Worm (Caenorhabditis elegans) whole organism, L4 larva: ENCODE measurements around the gene F19H8.2.

ENCODE experiments used
- F44E2.7 ChIP-seq: fragments of 200-800 bp; sonication (Bioruptor generic); IDR thresholded peaks from 2 replicates; pipeline ENCODE4 v2.1.2; 2022; ENCODE audit warnings: missing genetic modification characterization, missing compliant biosample characterization
- T26A8.4 ChIP-seq: fragments of 200-800 bp; sonication (Bioruptor generic); IDR thresholded peaks from 2 replicates; pipeline ENCODE4 v1.3.6; 2022; ENCODE audit warnings: missing genetic modification characterization, missing compliant biosample characterization
- Y105C5A.15 ChIP-seq: fragments of 200-800 bp; sonication (Bioruptor generic); IDR thresholded peaks from 2 replicates; pipeline ENCODE4 v1.3.6; 2022; ENCODE audit warnings: missing genetic modification characterization, missing compliant biosample characterization
- Y48G9A.11 ChIP-seq: fragments of 200-800 bp; sonication (Bioruptor generic); IDR thresholded peaks from 2 replicates; pipeline ENCODE4 v1.3.6; 2022; ENCODE audit warnings: missing genetic modification reagents, missing genetic modification characterization, missing compliant biosample characterization
- Y75B8A.6 ChIP-seq: fragments of 200-800 bp; sonication (Bioruptor generic); IDR thresholded peaks from 2 replicates; pipeline ENCODE4 v1.3.6; 2022; ENCODE audit warnings: missing genetic modification reagents, missing genetic modification characterization, missing compliant biosample characterization
- aha-1 ChIP-seq: fragments of 150-350 bp; peaks from one replicate; lab custom pipeline; 2014; ENCODE audit warnings: missing biosample characterization, missing genetic modification characterization
- aly-2 ChIP-seq: sonication (generic microtip); optimal IDR thresholded peaks from 2 replicates; lab custom pipeline; 2018; ENCODE audit warnings: missing biosample characterization, missing genetic modification characterization
- ama-1 ChIP-seq: fragments of 150-350 bp; optimal IDR thresholded peaks from 2 replicates; lab custom pipeline; 2014; ENCODE audit warnings: inconsistent platforms, mixed read lengths
- arid-1 ChIP-seq: fragments of 200-800 bp; sonication (Bioruptor generic); conservative IDR thresholded peaks from 2 replicates; pipeline ENCODE4 v1.3.6; 2022; ENCODE audit warnings: missing genetic modification reagents, missing genetic modification characterization, missing compliant biosample characterization
- dmd-6 ChIP-seq: fragments of 200-800 bp; sonication (Bioruptor generic); IDR thresholded peaks from 2 replicates; pipeline ENCODE4 v1.3.6; 2022; ENCODE audit warnings: missing genetic modification reagents, missing genetic modification characterization, missing compliant biosample characterization
- dmd-8 ChIP-seq: fragments of 200-800 bp; sonication (Bioruptor generic); IDR thresholded peaks from 2 replicates; pipeline ENCODE4 v1.3.6; 2022; ENCODE audit warnings: missing genetic modification characterization, missing compliant biosample characterization
- dmd-9 ChIP-seq: fragments of 200-800 bp; sonication (Bioruptor generic); IDR thresholded peaks from 2 replicates; pipeline ENCODE4 v1.3.6; 2022; ENCODE audit warnings: missing genetic modification reagents, missing genetic modification characterization, missing compliant biosample characterization
- dpl-1 ChIP-seq: fragments of 150-350 bp; optimal IDR thresholded peaks from 2 replicates; lab custom pipeline; 2014; ENCODE audit warnings: missing biosample characterization, missing genetic modification reagents, missing genetic modification characterization
- dve-1 ChIP-seq: sonication (generic microtip); optimal IDR thresholded peaks from 2 replicates; lab custom pipeline; 2017; ENCODE audit warnings: antibody characterized with exemption, mild to moderate bottlenecking, missing genetic modification characterization, missing compliant biosample characterization; ENCODE audit not compliant: insufficient read depth
- fos-1 ChIP-seq: fragments of 150-350 bp; optimal IDR thresholded peaks from 2 replicates; lab custom pipeline; 2014; ENCODE audit warnings: missing biosample characterization, missing genetic modification characterization
- hlh-30 ChIP-seq: sonication (generic microtip); optimal IDR thresholded peaks from 2 replicates; lab custom pipeline; 2017; ENCODE audit warnings: antibody characterized with exemption, mild to moderate bottlenecking, missing genetic modification characterization, missing compliant biosample characterization; ENCODE audit not compliant: insufficient read depth
- hmg-1.1 ChIP-seq: fragments of 200-800 bp; sonication (Bioruptor generic); IDR thresholded peaks from 2 replicates; pipeline ENCODE4 v1.3.6; 2022; ENCODE audit warnings: missing genetic modification reagents, missing genetic modification characterization, missing compliant biosample characterization
- lim-7 ChIP-seq: fragments of 200-800 bp; sonication (Bioruptor generic); IDR thresholded peaks from 2 replicates; pipeline ENCODE4 v1.3.6; 2022; ENCODE audit warnings: missing genetic modification characterization, missing compliant biosample characterization
- lin-39 ChIP-seq: fragments of 150-350 bp; optimal IDR thresholded peaks from 2 replicates; lab custom pipeline; 2014; ENCODE audit warnings: missing biosample characterization, missing genetic modification reagents, missing genetic modification characterization
- lsy-2 ChIP-seq, 2 experiments: fragments of 150-350 bp in 1 of 2; sonication (generic microtip) in 1 of 2; optimal IDR thresholded peaks; 2 replicates each; lab custom pipeline; 2014 to 2017; ENCODE audit warnings: missing biosample characterization in 2 of 2, missing genetic modification characterization in 2 of 2
- madf-5 ChIP-seq, 2 experiments: fragments of 200-800 bp; sonication (Bioruptor generic); IDR thresholded peaks; 2 replicates each; pipeline ENCODE4 v1.3.6; 2022; ENCODE audit warnings: missing compliant biosample characterization in 2 of 2, missing genetic modification characterization in 2 of 2
- madf-9 ChIP-seq: fragments of 200-800 bp; sonication (Bioruptor generic); conservative IDR thresholded peaks from 2 replicates; pipeline ENCODE4 v1.3.6; 2022; ENCODE audit warnings: missing genetic modification reagents, missing genetic modification characterization, missing compliant biosample characterization
- mep-1 ChIP-seq: fragments of 150-350 bp; sonication (generic microtip); optimal IDR thresholded peaks from 3 replicates; lab custom pipeline; 2014; ENCODE audit warnings: missing biosample characterization, missing genetic modification characterization
- mxl-2 ChIP-seq: fragments of 200-800 bp; sonication (Bioruptor generic); conservative IDR thresholded peaks from 2 replicates; pipeline ENCODE4 v1.3.6; 2022; ENCODE audit warnings: missing genetic modification reagents, missing genetic modification characterization, missing compliant biosample characterization
- nhr-11 ChIP-seq: fragments of 150-350 bp; optimal IDR thresholded peaks from 2 replicates; lab custom pipeline; 2014; ENCODE audit warnings: missing biosample characterization, missing genetic modification characterization
- nhr-237 ChIP-seq: sonication (generic microtip); optimal IDR thresholded peaks from 2 replicates; lab custom pipeline; 2017; ENCODE audit warnings: missing biosample characterization, missing genetic modification characterization
- nhr-25 ChIP-seq: sonication (generic microtip); optimal IDR thresholded peaks from 2 replicates; lab custom pipeline; 2017; ENCODE audit warnings: missing genetic modification characterization, mild to moderate bottlenecking, missing compliant biosample characterization, antibody characterized with exemption, moderate library complexity, borderline replicate concordance; ENCODE audit not compliant: insufficient read depth
- nhr-28 ChIP-seq: fragments of 150-350 bp; optimal IDR thresholded peaks from 2 replicates; lab custom pipeline; 2014; ENCODE audit warnings: missing biosample characterization, missing genetic modification characterization
- nhr-6 ChIP-seq: fragments of 150-350 bp; optimal IDR thresholded peaks from 2 replicates; lab custom pipeline; 2014; ENCODE audit warnings: missing biosample characterization, missing genetic modification characterization
- nhr-76 ChIP-seq: fragments of 150-350 bp; optimal IDR thresholded peaks from 2 replicates; lab custom pipeline; 2014; ENCODE audit warnings: missing biosample characterization, missing genetic modification characterization
- nhr-77 ChIP-seq: fragments of 150-350 bp; optimal IDR thresholded peaks from 2 replicates; lab custom pipeline; 2014; ENCODE audit warnings: missing biosample characterization, missing genetic modification characterization
- saeg-2 ChIP-seq: fragments of 200-800 bp; sonication (Bioruptor generic); IDR thresholded peaks from 2 replicates; pipeline ENCODE4 v1.3.6; 2022; ENCODE audit warnings: missing genetic modification reagents, missing genetic modification characterization, missing compliant biosample characterization
- set-16 ChIP-seq: fragments of 200-800 bp; sonication (Bioruptor generic); IDR thresholded peaks from 2 replicates; pipeline ENCODE4 v1.3.6; 2022; ENCODE audit warnings: missing genetic modification reagents, missing genetic modification characterization, missing compliant biosample characterization
- tra-1 ChIP-seq: fragments of 200-800 bp; sonication (Bioruptor generic); IDR thresholded peaks from 2 replicates; pipeline ENCODE4 v1.3.6; 2022; ENCODE audit warnings: missing genetic modification reagents, missing genetic modification characterization, missing compliant biosample characterization
- unc-130 ChIP-seq: sonication (generic microtip); optimal IDR thresholded peaks from 2 replicates; lab custom pipeline; 2016; ENCODE audit warnings: missing genetic modification reagents, missing genetic modification characterization, missing compliant biosample characterization
- vab-7 ChIP-seq: fragments of 200-800 bp; sonication (Bioruptor generic); IDR thresholded peaks from 2 replicates; pipeline ENCODE4 v1.3.6; 2022; ENCODE audit warnings: missing genetic modification reagents, missing genetic modification characterization, missing compliant biosample characterization
- zfp-2 ChIP-seq: sonication (generic microtip); optimal IDR thresholded peaks from 2 replicates; lab custom pipeline; 2016; ENCODE audit warnings: mild to moderate bottlenecking, missing genetic modification characterization, missing compliant biosample characterization
- zip-11 ChIP-seq: fragments of 200-800 bp; sonication (Bioruptor generic); IDR thresholded peaks from 2 replicates; pipeline ENCODE4 v1.3.6; 2022; ENCODE audit warnings: missing genetic modification characterization, missing compliant biosample characterization

F19H8.2 gene

ce11 chrII:14616402-14616801 is 10.7 kb upstream of the F19H8.2 start:
- TF ChIP-seq lsy-2 (tag; optimal IDR thresholded peaks at IDR 0.05; lab: Kevin White, UChicago) = peak in 1 of 2 experiments; percentile 69
- peak; percentile 19 for TF ChIP-seq hlh-30 (tag; lab: Kevin White, UChicago)
- peak; percentile 17 for TF ChIP-seq nhr-77
- no peak for TF ChIP-seq tra-1 (GFP tag; lab: Robert Waterston, UW)
- TF ChIP-seq nhr-76 = no peak
- peak; percentile 76 for TF ChIP-seq dve-1 (tag; lab: Kevin White, UChicago)
- no peak for TF ChIP-seq nhr-237 (tag; lab: Kevin White, UChicago)
- TF ChIP-seq aha-1 = peak; percentile 79
- TF ChIP-seq nhr-28 (tag; lab: Kevin White, UChicago) = peak; percentile 62

ce11 chrII:14615735-14616134 is 10.1 kb upstream of the F19H8.2 start, which contains the start of gene mltn-9:
Gene mltn-9, plus strand, starts transcription at chrII:14616035.
- no peak for TF ChIP-seq arid-1 (GFP tag; lab: Robert Waterston, UW)
- TF ChIP-seq dmd-9 (GFP tag; lab: Robert Waterston, UW) = no peak
- TF ChIP-seq lim-7 (GFP tag; lab: Robert Waterston, UW) = no peak
- no peak for TF ChIP-seq nhr-11
- TF ChIP-seq F44E2.7 = no peak
- no peak for TF ChIP-seq nhr-6 (tag; lab: Kevin White, UChicago)
- no peak for TF ChIP-seq dmd-6 (GFP tag; lab: Robert Waterston, UW)
- no peak for TF ChIP-seq nhr-25
- no peak for TF ChIP-seq madf-5 (GFP tag; IDR thresholded peaks at IDR 0.05; lab: Robert Waterston, UW)
- TF ChIP-seq saeg-2 (GFP tag; lab: Robert Waterston, UW) = no peak
- TF ChIP-seq, all 104 proteins: peak for 0

- TF ChIP-seq aha-1 (peak; percentile 50), lin-39 (tag; lab: Kevin White, UChicago) (no peak), T26A8.4 (0 out of 2 replicates have a peak, but pooled peaks have one; percentile 17)
These were observed 5.6 kb upstream of the F19H8.2 start for ce11 chrII:14611307-14611706.

- no peak for TF ChIP-seq fos-1
- no peak for TF ChIP-seq set-16 (GFP tag; lab: Robert Waterston, UW)
- no peak for TF ChIP-seq madf-9
- TF ChIP-seq nhr-25 = no peak
- TF ChIP-seq nhr-6 (tag; lab: Kevin White, UChicago) = peak; percentile 54
- TF ChIP-seq dmd-6 (GFP tag; lab: Robert Waterston, UW) = no peak
- peak; percentile 77 for TF ChIP-seq aha-1
- TF ChIP-seq vab-7 (GFP tag; lab: Robert Waterston, UW) = no peak
- TF ChIP-seq lsy-2 (tag; optimal IDR thresholded peaks at IDR 0.05; lab: Kevin White, UChicago) = peak in 1 of 2 experiments; percentile 28
- peak; percentile 29 for TF ChIP-seq nhr-77
- TF ChIP-seq nhr-237 (tag; lab: Kevin White, UChicago) = no peak
- no peak for TF ChIP-seq unc-130 (GFP tag; lab: Kevin White, UChicago)
- TF ChIP-seq ama-1 (lab: Kevin White, UChicago) = peak; percentile 91
- TF ChIP-seq mep-1 = peak; percentile 43
- no peak for TF ChIP-seq hmg-1.1
- TF ChIP-seq Y105C5A.15 (GFP tag; lab: Robert Waterston, UW) = no peak
- no peak for TF ChIP-seq Y48G9A.11 (GFP tag; lab: Robert Waterston, UW)
These were observed 4.9 kb upstream of the F19H8.2 start for ce11 chrII:14610492-14611142.

- no peak for TF ChIP-seq mep-1
- TF ChIP-seq T26A8.4 = 0 out of 2 replicates have a peak, but pooled peaks have one; percentile 18
- TF ChIP-seq ama-1 (lab: Kevin White, UChicago) = peak; percentile 66
- no peak for TF ChIP-seq dpl-1 (GFP tag; lab: Kevin White, UChicago)
- no peak for TF ChIP-seq saeg-2 (GFP tag; lab: Robert Waterston, UW)
- 0 out of 2 replicates have a peak, but pooled peaks have one; percentile 35 for TF ChIP-seq dmd-8 (GFP tag; lab: Robert Waterston, UW)
- 0 out of 4 replicates have a peak, but pooled peaks of 1 of the 2 experiments have one; percentile 54 for TF ChIP-seq madf-5 (GFP tag; IDR thresholded peaks at IDR 0.05; lab: Robert Waterston, UW)
- no peak for TF ChIP-seq set-16 (GFP tag; lab: Robert Waterston, UW)
- TF ChIP-seq dve-1 (tag; lab: Kevin White, UChicago) = no peak
- no peak for TF ChIP-seq zfp-2
- no peak for TF ChIP-seq Y75B8A.6
- no peak for TF ChIP-seq mxl-2 (GFP tag; lab: Robert Waterston, UW)
- no peak for TF ChIP-seq aly-2
- TF ChIP-seq zip-11 = no peak
- peak; percentile 96 for TF ChIP-seq aha-1
These were observed 3.7 kb upstream of the F19H8.2 start for ce11 chrII:14609297-14609937.
